Fruit fly (Drosophila melanogaster): ENCODE data around the gene CG13078.

Gene CG13078

DNA sequence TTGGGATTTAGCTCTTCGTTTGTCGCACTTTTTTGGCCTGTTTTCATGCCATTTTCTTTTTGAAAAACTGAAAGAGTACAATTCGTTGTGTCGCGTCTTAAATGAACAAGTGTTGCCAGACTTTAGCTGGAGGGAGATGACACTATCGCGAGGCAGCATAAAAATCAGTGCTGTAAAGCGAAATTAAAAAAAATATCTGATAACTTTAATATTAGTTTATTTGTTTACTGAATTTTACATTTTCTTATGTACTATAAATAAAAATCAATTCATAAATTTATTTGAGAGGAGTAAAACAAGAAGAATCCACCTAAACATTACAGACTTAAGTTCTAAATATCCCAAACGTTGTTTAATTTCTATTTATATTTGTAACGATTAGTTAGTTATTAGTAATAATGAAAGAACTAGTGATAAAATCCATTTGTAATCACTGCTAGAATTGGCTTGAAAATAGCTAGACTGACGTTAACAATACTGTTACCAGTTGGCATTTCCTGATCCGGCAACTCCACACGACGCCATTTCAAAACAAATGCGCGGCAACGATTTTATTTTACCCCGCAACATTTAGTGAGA is 13.5 kb downstream of the CG13078 start, which contains the start of the genes spi and msb1l (continued):
- peak; percentile 50 for TF ChIP-seq CG10654 (GFP tag; optimal IDR thresholded peaks at IDR 0.05)
- TF ChIP-seq bsh (GFP tag; optimal IDR thresholded peaks at IDR 0.05): peak in 1 of 2 experiments; percentile 15
- no peak for TF ChIP-seq Nf-YB (GFP tag; optimal IDR thresholded peaks at IDR 0.05)
- TF ChIP-seq CG17361 (GFP tag; IDR thresholded peaks at IDR 0.05): peak; percentile 87
- no peak for TF ChIP-seq maf-S (GFP tag; optimal IDR thresholded peaks at IDR 0.05)
- TF ChIP-seq CG6854 (GFP tag; optimal IDR thresholded peaks at IDR 0.05): no peak
- peak; percentile 10; the same call in 1 of the 2 replicates for TF ChIP-seq bbx (GFP tag; IDR thresholded peaks at IDR 0.05; ENCODE audit: partially characterized antibody)
- peak; percentile 18; the same call in 1 of the 2 replicates for TF ChIP-seq CG14441 (GFP tag; IDR thresholded peaks at IDR 0.05)
- no peak for TF ChIP-seq lov (optimal IDR thresholded peaks at IDR 0.05)
- 0 out of 3 replicates have a peak, but pooled peaks have one; percentile 37 for TF ChIP-seq lov (GFP tag; IDR thresholded peaks at IDR 0.05)
- no peak for TF ChIP-seq nerfin-2 (GFP tag; IDR thresholded peaks at IDR 0.05; ENCODE audit: partially characterized antibody)
- TF ChIP-seq CG6813 (GFP tag; optimal IDR thresholded peaks at IDR 0.05): no peak
- TF ChIP-seq sisA (GFP tag; IDR thresholded peaks at IDR 0.05): peak; percentile 49; the same call in 1 of the 2 replicates
- TF ChIP-seq az2 (GFP tag; optimal IDR thresholded peaks at IDR 0.05): peak; percentile 57
- TF ChIP-seq br (optimal IDR thresholded peaks at IDR 0.05): no peak
- no peak for TF ChIP-seq Vsx1 (GFP tag; optimal IDR thresholded peaks at IDR 0.05)
- no peak for TF ChIP-seq dati (GFP tag; IDR thresholded peaks at IDR 0.05)
- TF ChIP-seq eve (GFP tag; optimal IDR thresholded peaks at IDR 0.05): no peak
- no peak for TF ChIP-seq Hmx (GFP tag; optimal IDR thresholded peaks at IDR 0.05)
- TF ChIP-seq fd96Cb (tag; optimal IDR thresholded peaks at IDR 0.05): peak; percentile 45
- TF ChIP-seq dpn (GFP tag; optimal IDR thresholded peaks at IDR 0.05): peak; percentile 24 to 63
- peak; percentile 57 for TF ChIP-seq CG13287 (GFP tag; IDR thresholded peaks at IDR 0.05; ENCODE audit: partially characterized antibody)
- no peak for TF ChIP-seq CG1603 (tag; optimal IDR thresholded peaks at IDR 0.05)
- 0 out of 4 replicates have a peak, but pooled peaks have one; percentile 4 for TF ChIP-seq Gug (GFP tag; IDR thresholded peaks at IDR 0.05)
- TF ChIP-seq CG16813 (GFP tag; IDR thresholded peaks at IDR 0.05; ENCODE audit: partially characterized antibody): peak; percentile 62
- TF ChIP-seq CG3065 (GFP tag; optimal IDR thresholded peaks at IDR 0.05): no peak
- TF ChIP-seq Mrtf (GFP tag; IDR thresholded peaks at IDR 0.05): no peak
- TF ChIP-seq jigr1 (GFP tag; IDR thresholded peaks at IDR 0.05): peak; percentile 52; the same call in 1 of the 3 replicates
- TF ChIP-seq row (GFP tag; IDR thresholded peaks at IDR 0.05): peak; percentile 81
- TF ChIP-seq dmrt99B (tag; optimal IDR thresholded peaks at IDR 0.05): peak; percentile 36
- peak; percentile 8 for TF ChIP-seq CG8388 (GFP tag; optimal IDR thresholded peaks at IDR 0.05)
- TF ChIP-seq Dip3 (GFP tag; optimal IDR thresholded peaks at IDR 0.05): no peak
- no peak for TF ChIP-seq pros (GFP tag; optimal IDR thresholded peaks at IDR 0.05)
- TF ChIP-seq yki (optimal IDR thresholded peaks at IDR 0.05): no peak
- TF ChIP-seq CG10959 (GFP tag; IDR thresholded peaks at IDR 0.05): no peak
- TF ChIP-seq CG42726 (GFP tag; IDR thresholded peaks at IDR 0.05; ENCODE audit: partially characterized antibody): no peak
- peak; percentile 61 for TF ChIP-seq CG12155 (GFP tag; optimal IDR thresholded peaks at IDR 0.05)
- TF ChIP-seq CG7372 (GFP tag; IDR thresholded peaks at IDR 0.05): no peak
- TF ChIP-seq CG12104 (GFP tag; optimal IDR thresholded peaks at IDR 0.05): peak; percentile 71
- TF ChIP-seq CG4360 (GFP tag; IDR thresholded peaks at IDR 0.05): no peak
- no peak for TF ChIP-seq CkIIα-i1 (GFP tag; IDR thresholded peaks at IDR 0.05)
- TF ChIP-seq H15 (GFP tag; IDR thresholded peaks at IDR 0.05): peak; percentile 54; the same call in 1 of the 3 replicates
- TF ChIP-seq Rfx (GFP tag; IDR thresholded peaks at IDR 0.05): peak; percentile 64
- TF ChIP-seq CG32532 (GFP tag; IDR thresholded peaks at IDR 0.05): peak; percentile 63
- TF ChIP-seq CG11504 (tag; optimal IDR thresholded peaks at IDR 0.05): peak; percentile 75
- no peak for TF ChIP-seq vfl (GFP tag; optimal IDR thresholded peaks at IDR 0.05)
- peak; percentile 65 for TF ChIP-seq CG8924 (tag; optimal IDR thresholded peaks at IDR 0.05)
- no peak for TF ChIP-seq ci (GFP tag; IDR thresholded peaks at IDR 0.05)
- TF ChIP-seq pan (optimal IDR thresholded peaks at IDR 0.05): no peak
- no peak for TF ChIP-seq pan (GFP tag; optimal IDR thresholded peaks at IDR 0.05 in 1 of 2, IDR thresholded peaks at IDR 0.05 in 1 of 2)
- no peak for TF ChIP-seq CG17186 (GFP tag; optimal IDR thresholded peaks at IDR 0.05)
